Worm (Caenorhabditis elegans) whole organism, mixed stage, embryonic: ENCODE measurements around the gene F29A7.6.

Source experiments
- M03D4.4 ChIP-seq: sonication (generic microtip); optimal IDR thresholded peaks from 2 replicates; lab custom pipeline; 2017; ENCODE audit warnings: mild to moderate bottlenecking, missing genetic modification characterization, missing compliant biosample characterization
- bed-3 ChIP-seq: fragments of 200-800 bp; sonication (Bioruptor generic); optimal IDR thresholded peaks from 3 replicates; lab custom pipeline; 2018; ENCODE audit warnings: mild to moderate bottlenecking, missing genetic modification characterization, moderate library complexity, missing compliant biosample characterization
- blmp-1 ChIP-seq: fragments of 150-350 bp; optimal IDR thresholded peaks from 2 replicates; lab custom pipeline; 2014; ENCODE audit warnings: missing biosample characterization, missing genetic modification characterization
- ceh-39 ChIP-seq: fragments of 150-350 bp; optimal IDR thresholded peaks from 2 replicates; lab custom pipeline; 2014; ENCODE audit warnings: missing biosample characterization, missing genetic modification characterization
- ceh-43 ChIP-seq: fragments of 200-800 bp; sonication (Bioruptor generic); optimal IDR thresholded peaks from 2 replicates; lab custom pipeline; 2018; ENCODE audit warnings: mild to moderate bottlenecking, missing genetic modification characterization, moderate library complexity, missing compliant biosample characterization
- ces-1 ChIP-seq: fragments of 150-350 bp; optimal IDR thresholded peaks from 2 replicates; lab custom pipeline; 2014; ENCODE audit warnings: missing biosample characterization, missing genetic modification reagents, missing genetic modification characterization
- cnd-1 ChIP-seq: fragments of 200-800 bp; sonication (Bioruptor generic); optimal IDR thresholded peaks from 2 replicates; lab custom pipeline; 2018; ENCODE audit warnings: mild to moderate bottlenecking, missing genetic modification characterization, missing compliant biosample characterization
- elt-3 ChIP-seq: fragments of 150-350 bp; optimal IDR thresholded peaks from 2 replicates; lab custom pipeline; 2014; ENCODE audit warnings: missing biosample characterization, missing genetic modification characterization
- flh-1 ChIP-seq: fragments of 200-800 bp; sonication (Bioruptor generic); optimal IDR thresholded peaks from 2 replicates; lab custom pipeline; 2018; ENCODE audit warnings: mild to moderate bottlenecking, missing genetic modification characterization, moderate library complexity, missing compliant biosample characterization
- ham-2 ChIP-seq: fragments of 200-800 bp; sonication (Bioruptor generic); optimal IDR thresholded peaks from 2 replicates; lab custom pipeline; 2018; ENCODE audit warnings: mild to moderate bottlenecking, missing genetic modification characterization, missing compliant biosample characterization
- hlh-1 ChIP-seq: fragments of 150-350 bp; optimal IDR thresholded peaks from 2 replicates; lab custom pipeline; 2014; ENCODE audit warnings: missing biosample characterization, missing genetic modification reagents, missing genetic modification characterization
- lin-13 ChIP-seq: fragments of 150-350 bp; optimal IDR thresholded peaks from 2 replicates; lab custom pipeline; 2014; ENCODE audit warnings: missing biosample characterization, missing genetic modification characterization
- lin-32 ChIP-seq: fragments of 200-800 bp; sonication (Bioruptor generic); optimal IDR thresholded peaks from 2 replicates; lab custom pipeline; 2018; ENCODE audit warnings: mild to moderate bottlenecking, missing genetic modification characterization, missing compliant biosample characterization
- lsy-2 ChIP-seq: fragments of 150-350 bp; optimal IDR thresholded peaks from 2 replicates; lab custom pipeline; 2014; ENCODE audit warnings: missing biosample characterization, missing genetic modification characterization
- mep-1 ChIP-seq: fragments of 150-350 bp; optimal IDR thresholded peaks from 2 replicates; lab custom pipeline; 2017; ENCODE audit warnings: missing biosample characterization, missing genetic modification reagents, missing genetic modification characterization, inconsistent platforms
- nhr-12 ChIP-seq: fragments of 150-350 bp; optimal IDR thresholded peaks from 2 replicates; lab custom pipeline; 2014; ENCODE audit warnings: missing biosample characterization, missing genetic modification characterization
- nhr-2 ChIP-seq: fragments of 150-350 bp; optimal IDR thresholded peaks from 2 replicates; lab custom pipeline; 2014; ENCODE audit warnings: missing biosample characterization, missing genetic modification characterization
- nhr-237 ChIP-seq: fragments of 150-350 bp; optimal IDR thresholded peaks from 2 replicates; lab custom pipeline; 2014; ENCODE audit warnings: missing biosample characterization, missing genetic modification characterization
- nhr-28 ChIP-seq: fragments of 150-350 bp; optimal IDR thresholded peaks from 2 replicates; lab custom pipeline; 2014; ENCODE audit warnings: missing biosample characterization, missing genetic modification characterization
- nhr-76 ChIP-seq: sonication (generic microtip); optimal IDR thresholded peaks from 2 replicates; lab custom pipeline; 2017; ENCODE audit warnings: missing biosample characterization, missing genetic modification characterization
- pha-4 ChIP-seq: fragments of 150-350 bp; optimal IDR thresholded peaks from 2 replicates; lab custom pipeline; 2018; ENCODE audit warnings: missing biosample characterization, missing genetic modification reagents, missing genetic modification characterization
- snpc-4 ChIP-seq: fragments of 150-350 bp; optimal IDR thresholded peaks from 2 replicates; lab custom pipeline; 2014; ENCODE audit warnings: missing biosample characterization, missing genetic modification characterization
- sptf-1 ChIP-seq: sonication (generic microtip); optimal IDR thresholded peaks from 2 replicates; lab custom pipeline; 2017; ENCODE audit warnings: mild to moderate bottlenecking, missing genetic modification characterization, moderate library complexity, missing compliant biosample characterization
- tbx-8 ChIP-seq: fragments of 200-800 bp; sonication (Bioruptor generic); optimal IDR thresholded peaks from 2 replicates; lab custom pipeline; 2018; ENCODE audit warnings: mild to moderate bottlenecking, missing genetic modification characterization, moderate library complexity, missing compliant biosample characterization
- unc-120 ChIP-seq: sonication (generic microtip); optimal IDR thresholded peaks from 2 replicates; lab custom pipeline; 2017; ENCODE audit warnings: missing genetic modification characterization, missing compliant biosample characterization; ENCODE audit not compliant: poor library complexity, severe bottlenecking
- unc-39 ChIP-seq: fragments of 150-350 bp; optimal IDR thresholded peaks from 2 replicates; lab custom pipeline; 2014; ENCODE audit warnings: missing biosample characterization, missing genetic modification characterization
- unc-62 ChIP-seq: fragments of 150-350 bp; optimal IDR thresholded peaks from 2 replicates; lab custom pipeline; 2014; ENCODE audit warnings: missing biosample characterization, missing genetic modification reagents, missing genetic modification characterization
- ztf-11 ChIP-seq: fragments of 150-350 bp; optimal IDR thresholded peaks from 2 replicates; lab custom pipeline; 2014; ENCODE audit warnings: missing biosample characterization, missing genetic modification characterization

The F29A7.6 gene

ce11 chrII:2735192-2735591 lies 17.2 kb downstream of the F29A7.6 start, which contains the start of gene wdr-31:
TSS of gene wdr-31 (minus strand) at chrII:2735292.
- TF ChIP-seq ces-1 (GFP tag; lab: Kevin White, UChicago): no peak

DNA sequence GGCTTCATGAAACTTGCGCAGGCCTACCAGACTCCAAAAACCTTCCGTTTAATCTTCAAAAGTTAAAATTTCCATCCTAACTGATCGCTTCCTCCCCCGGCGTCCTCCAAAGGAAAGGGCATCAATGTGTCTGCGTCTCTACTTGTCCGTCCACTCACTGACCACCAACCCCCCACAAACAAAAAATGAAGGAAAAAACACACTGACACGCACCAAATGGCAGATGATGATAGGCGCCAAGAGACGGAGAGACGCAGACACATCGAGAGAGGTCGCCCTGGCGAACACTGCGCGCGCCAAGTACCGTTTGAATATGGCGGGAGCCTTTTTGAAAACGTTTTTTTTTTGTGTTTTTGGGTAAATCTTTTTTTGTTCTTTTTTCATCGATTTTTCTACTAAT lies 17.7 kb downstream of the F29A7.6 start:
- TF ChIP-seq mep-1 (tag; lab: Kevin White, UChicago) (peak; percentile 16), sptf-1 (tag; lab: Kevin White, UChicago) (peak; percentile 4), tbx-8 (no peak)
- TF ChIP-seq, all 35 proteins: peak for 2

ce11 chrII:2734266-2734665 lies 18.1 kb downstream of the F29A7.6 start:
- no peak for TF ChIP-seq unc-120 (tag; lab: Kevin White, UChicago)
- TF ChIP-seq hlh-1 (tag; lab: Kevin White, UChicago): no peak
- no peak for TF ChIP-seq cnd-1 (tag; lab: Kevin White, UChicago)
- no peak for TF ChIP-seq M03D4.4 (tag; lab: Kevin White, UChicago)
- no peak for TF ChIP-seq lin-13 (tag; lab: Kevin White, UChicago)
- no peak for TF ChIP-seq nhr-76 (tag; lab: Kevin White, UChicago)
- TF ChIP-seq flh-1 (GFP tag; lab: Kevin White, UChicago): no peak
- TF ChIP-seq pha-4 (tag; lab: Kevin White, UChicago): no peak
- TF ChIP-seq nhr-12 (tag; lab: Kevin White, UChicago): no peak

ce11 chrII:2730647-2731046 lies 21.8 kb downstream of the F29A7.6 start:
- TF ChIP-seq blmp-1 (tag; lab: Kevin White, UChicago) (no peak), ces-1 (GFP tag; lab: Kevin White, UChicago) (peak; percentile 28), hlh-1 (tag; lab: Kevin White, UChicago) (no peak)

DNA sequence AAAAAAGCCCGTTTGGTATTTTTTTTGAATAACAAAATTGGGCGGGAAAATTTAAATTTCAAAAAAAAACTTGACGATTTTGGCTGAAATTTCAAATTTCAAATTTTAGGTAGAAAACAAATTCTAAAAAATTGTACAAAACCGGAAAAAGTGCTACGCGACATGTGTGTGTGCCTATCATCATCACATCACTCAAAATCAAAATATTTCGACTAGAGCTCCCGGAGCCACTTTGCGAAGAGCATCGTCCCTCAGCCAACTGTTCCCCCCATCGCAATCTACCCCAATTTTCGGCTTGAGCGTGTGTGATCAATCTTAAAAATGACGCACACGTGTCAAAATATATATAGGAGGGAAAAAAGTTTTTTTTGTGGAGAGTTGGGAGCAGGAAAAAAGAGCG lies 25.6 kb downstream of the F29A7.6 start:
- no peak for TF ChIP-seq M03D4.4 (tag; lab: Kevin White, UChicago)
- TF ChIP-seq unc-62 (GFP tag; lab: Kevin White, UChicago): peak; percentile 63
- TF ChIP-seq bed-3 (GFP tag; lab: Kevin White, UChicago): no peak
- TF ChIP-seq unc-120 (tag; lab: Kevin White, UChicago): peak; percentile 54
- TF ChIP-seq hlh-1 (tag; lab: Kevin White, UChicago): peak; percentile 37
- TF ChIP-seq ceh-39 (tag; lab: Kevin White, UChicago): no peak
- no peak for TF ChIP-seq cnd-1 (tag; lab: Kevin White, UChicago)
- no peak for TF ChIP-seq lin-13 (tag; lab: Kevin White, UChicago)
- TF ChIP-seq ces-1 (GFP tag; lab: Kevin White, UChicago): no peak
- TF ChIP-seq, all 35 proteins: peak for 3

DNA sequence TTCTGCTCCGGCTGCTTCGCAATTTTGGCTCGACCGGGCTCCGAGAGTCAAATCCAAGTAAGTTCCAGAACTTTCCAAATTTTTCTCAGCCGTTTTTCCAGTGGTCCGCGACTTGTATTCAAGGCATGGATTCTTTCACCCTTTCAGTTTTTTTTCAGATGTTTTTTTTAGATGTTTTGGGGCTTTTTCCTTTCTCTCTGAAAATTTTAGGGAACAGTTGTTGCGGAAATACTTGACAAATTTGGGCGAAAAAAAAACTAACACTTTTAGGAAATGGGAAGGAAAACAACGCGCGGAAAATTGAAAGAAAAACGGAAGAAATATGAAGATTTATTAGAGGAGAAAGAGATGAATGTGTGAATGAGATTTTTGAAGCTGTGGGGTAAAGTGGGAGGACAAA lies 26.9 kb downstream of the F29A7.6 start, which contains the start of the genes T05A8.11 and nep-2:
Gene T05A8.11, minus strand, starts transcription at position 101 of the 400 bp plus-strand sequence.
Gene nep-2, minus strand, starts transcription at position 192 of the 400 bp plus-strand sequence.
- TF ChIP-seq elt-3 (tag; lab: Kevin White, UChicago) (no peak), nhr-12 (tag; lab: Kevin White, UChicago) (no peak), ceh-43 (GFP tag; lab: Kevin White, UChicago) (no peak), lin-32 (GFP tag; lab: Kevin White, UChicago) (no peak), lin-13 (tag; lab: Kevin White, UChicago) (no peak), flh-1 (GFP tag; lab: Kevin White, UChicago) (no peak), nhr-2 (no peak), M03D4.4 (tag; lab: Kevin White, UChicago) (no peak), lsy-2 (tag; lab: Kevin White, UChicago) (no peak), ceh-39 (tag; lab: Kevin White, UChicago) (no peak), pha-4 (tag; lab: Kevin White, UChicago) (no peak), blmp-1 (tag; lab: Kevin White, UChicago) (no peak)

DNA sequence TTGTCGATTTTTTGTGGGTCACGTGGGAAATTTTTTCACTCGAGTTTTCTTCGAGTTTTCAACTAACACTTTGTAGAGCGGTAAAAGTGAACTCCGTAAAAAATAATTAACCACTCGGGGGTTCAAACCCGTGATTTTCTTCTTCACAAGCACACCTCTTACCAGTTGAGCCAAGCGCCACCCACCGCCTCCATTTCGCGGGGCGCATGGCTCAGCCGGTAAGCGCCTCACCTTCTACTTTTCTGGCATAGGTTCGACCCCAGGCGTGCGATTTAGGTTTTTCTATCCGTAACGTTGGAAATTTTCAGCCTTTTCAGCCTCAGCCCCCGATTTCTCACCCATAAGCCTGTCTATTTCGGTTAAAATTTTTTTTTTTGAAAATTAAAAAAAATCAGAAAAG lies 30.4 kb downstream of the F29A7.6 start:
- TF ChIP-seq snpc-4 (no peak), bed-3 (GFP tag; lab: Kevin White, UChicago) (no peak), hlh-1 (tag; lab: Kevin White, UChicago) (no peak), nhr-28 (no peak), elt-3 (tag; lab: Kevin White, UChicago) (no peak), lsy-2 (tag; lab: Kevin White, UChicago) (no peak), unc-62 (GFP tag; lab: Kevin White, UChicago) (no peak), ceh-43 (GFP tag; lab: Kevin White, UChicago) (no peak), sptf-1 (tag; lab: Kevin White, UChicago) (no peak), ztf-11 (tag; lab: Kevin White, UChicago) (no peak), unc-39 (no peak), nhr-237 (no peak), M03D4.4 (tag; lab: Kevin White, UChicago) (no peak), nhr-76 (tag; lab: Kevin White, UChicago) (no peak), ham-2 (no peak), ces-1 (GFP tag; lab: Kevin White, UChicago) (no peak), blmp-1 (tag; lab: Kevin White, UChicago) (no peak), lin-32 (GFP tag; lab: Kevin White, UChicago) (no peak), lin-13 (tag; lab: Kevin White, UChicago) (no peak), ceh-39 (tag; lab: Kevin White, UChicago) (no peak)
